Fruit fly (Drosophila melanogaster): ENCODE results near the gene CG9395.

dm6 chr2L:13332736-13333135, 22.1 kb downstream of the CG9395 start:
- TF ChIP-seq CG8478 (optimal IDR thresholded peaks at IDR 0.05) (no peak), CTCF (optimal IDR thresholded peaks at IDR 0.05) (no peak)

All from S2 (cell line).